Worm (Caenorhabditis elegans) whole organism, late embryonic: ENCODE data around the gene aakg-1.

Experiments used
- ama-1 ChIP-seq: fragments of 150-350 bp; optimal IDR thresholded peaks from 2 replicates; lab custom pipeline; 2014
- ceh-19 ChIP-seq: fragments of 200-800 bp; sonication (Bioruptor generic); optimal IDR thresholded peaks from 2 replicates; lab custom pipeline; 2018; ENCODE audit warnings: mild to moderate bottlenecking, missing genetic modification characterization, missing compliant biosample characterization
- ceh-30 ChIP-seq: fragments of 150-350 bp; optimal IDR thresholded peaks from 2 replicates; lab custom pipeline; 2014; ENCODE audit warnings: missing biosample characterization, missing genetic modification characterization
- ceh-45 ChIP-seq: fragments of 200-800 bp; sonication (Bioruptor generic); IDR thresholded peaks from 2 replicates; pipeline ENCODE4 v1.3.6; 2022; ENCODE audit warnings: missing genetic modification reagents, missing genetic modification characterization, missing compliant biosample characterization
- elt-2 ChIP-seq: sonication (generic microtip); optimal IDR thresholded peaks from 2 replicates; lab custom pipeline; 2016; ENCODE audit warnings: missing genetic modification reagents, missing genetic modification characterization, missing compliant biosample characterization
- fkh-10 ChIP-seq: fragments of 150-350 bp; optimal IDR thresholded peaks from 2 replicates; lab custom pipeline; 2014; ENCODE audit warnings: missing biosample characterization, missing genetic modification reagents, missing genetic modification characterization
- lin-11 ChIP-seq: fragments of 200-800 bp; sonication (Bioruptor generic); optimal IDR thresholded peaks from 2 replicates; lab custom pipeline; 2018; ENCODE audit warnings: mild to moderate bottlenecking, missing genetic modification characterization, missing compliant biosample characterization
- madf-2 ChIP-seq: sonication (generic microtip); optimal IDR thresholded peaks from 2 replicates; lab custom pipeline; 2017; ENCODE audit warnings: missing genetic modification characterization, missing compliant biosample characterization
- nhr-11 ChIP-seq: fragments of 150-350 bp; optimal IDR thresholded peaks from 2 replicates; lab custom pipeline; 2014; ENCODE audit warnings: missing biosample characterization, missing genetic modification characterization
- pqm-1 ChIP-seq: sonication (generic microtip); optimal IDR thresholded peaks from 2 replicates; lab custom pipeline; 2016; ENCODE audit warnings: missing genetic modification characterization, missing compliant biosample characterization
- rnt-1 ChIP-seq: sonication (generic microtip); optimal IDR thresholded peaks from 2 replicates; lab custom pipeline; 2016; ENCODE audit warnings: missing genetic modification characterization, missing compliant biosample characterization
- unc-55 ChIP-seq: sonication (generic microtip); optimal IDR thresholded peaks from 2 replicates; lab custom pipeline; 2017; ENCODE audit warnings: missing biosample characterization, missing genetic modification reagents, missing genetic modification characterization

- TF ChIP-seq ama-1 (lab: Kevin White, UChicago) (no peak), madf-2 (no peak), fkh-10 (GFP tag; lab: Kevin White, UChicago) (no peak), rnt-1 (no peak), elt-2 (tag; lab: Kevin White, UChicago) (no peak), ceh-19 (GFP tag; lab: Kevin White, UChicago) (no peak), nhr-11 (tag; lab: Kevin White, UChicago) (no peak), pqm-1 (tag; lab: Kevin White, UChicago) (no peak), unc-55 (GFP tag; lab: Kevin White, UChicago) (no peak), ceh-30 (tag; lab: Kevin White, UChicago) (no peak), ceh-45 (GFP tag; lab: Robert Waterston, UW) (no peak), lin-11 (tag; lab: Kevin White, UChicago) (no peak)
These were observed 83.2 kb downstream of the aakg-1 start, which contains the start of gene Y49E10.25 for ce11 chrIII:12491984-12492383.
